Fruit fly (Drosophila melanogaster) whole organism: Measurements from ENCODE around the gene RpS27A.

Source experiments
- Dll ChIP-seq: fragments of >200 bp; optimal IDR thresholded peaks from 2 replicates; lab custom pipeline; 2017
- pan ChIP-seq: fragments of >200 bp; optimal IDR thresholded peaks from 2 replicates; lab custom pipeline; 2017
- psq ChIP-seq: fragments of >200 bp; optimal IDR thresholded peaks from 2 replicates; lab custom pipeline; 2017
- usp ChIP-seq: fragments of >200 bp; optimal IDR thresholded peaks from 2 replicates; lab custom pipeline; 2017; ENCODE audit warnings: missing biosample characterization, missing genetic modification characterization, mixed read lengths

- TF ChIP-seq usp (no peak), Dll (lab: Kevin White, UChicago) (no peak), pan (no peak), psq (no peak)
Measured at dm6 chr2L:10386208-10386805, 21.8 kb upstream of the RpS27A start, which contains the start of the genes Cdk1 and mRpS7.
